Worm (Caenorhabditis elegans) whole organism, L4/young adult: ENCODE measurements around the gene C01G12.9.

Experiments
- W03F9.2 ChIP-seq: fragments of 150-350 bp; optimal IDR thresholded peaks from 2 replicates; lab custom pipeline; 2014; ENCODE audit warnings: missing biosample characterization, missing genetic modification characterization
- dao-5 ChIP-seq: sonication (generic microtip); optimal IDR thresholded peaks from 2 replicates; lab custom pipeline; 2016; ENCODE audit warnings: missing genotype, missing genetic modification characterization, moderate library complexity, missing compliant biosample characterization
- him-1 ChIP-seq: sonication (generic microtip); optimal IDR thresholded peaks from 2 replicates; lab custom pipeline; 2016; ENCODE audit warnings: missing genotype, missing genetic modification reagents, missing genetic modification characterization, missing compliant biosample characterization

ce11 chrII:14593281-14593680 is 14.5 kb downstream of the C01G12.9 start, which contains the start of gene catp-4:
- TF ChIP-seq him-1 (tag; lab: Kevin White, UChicago) = no peak
- TF ChIP-seq dao-5 = no peak
- TF ChIP-seq W03F9.2 (tag; lab: Kevin White, UChicago) = no peak
